Worm (Caenorhabditis elegans) whole organism, mixed stage, embryonic: ENCODE data around the gene ctsa-1.2.

ENCODE experiments used
- elt-1 ChIP-seq: sonication (generic microtip); optimal IDR thresholded peaks from 2 replicates; lab custom pipeline; 2017; ENCODE audit warnings: missing genetic modification characterization, mild to moderate bottlenecking, missing compliant biosample characterization, antibody characterized with exemption, moderate library complexity, borderline replicate concordance; ENCODE audit not compliant: insufficient read depth
- elt-3 ChIP-seq: fragments of 150-350 bp; optimal IDR thresholded peaks from 2 replicates; lab custom pipeline; 2014; ENCODE audit warnings: missing biosample characterization, missing genetic modification characterization
- hlh-1 ChIP-seq: fragments of 150-350 bp; optimal IDR thresholded peaks from 2 replicates; lab custom pipeline; 2014; ENCODE audit warnings: missing biosample characterization, missing genetic modification reagents, missing genetic modification characterization
- lin-13 ChIP-seq: fragments of 150-350 bp; optimal IDR thresholded peaks from 2 replicates; lab custom pipeline; 2014; ENCODE audit warnings: missing biosample characterization, missing genetic modification characterization
- mep-1 ChIP-seq: fragments of 150-350 bp; optimal IDR thresholded peaks from 2 replicates; lab custom pipeline; 2017; ENCODE audit warnings: missing biosample characterization, missing genetic modification reagents, missing genetic modification characterization, inconsistent platforms
- nhr-12 ChIP-seq: fragments of 150-350 bp; optimal IDR thresholded peaks from 2 replicates; lab custom pipeline; 2014; ENCODE audit warnings: missing biosample characterization, missing genetic modification characterization
- nhr-28 ChIP-seq: fragments of 150-350 bp; optimal IDR thresholded peaks from 2 replicates; lab custom pipeline; 2014; ENCODE audit warnings: missing biosample characterization, missing genetic modification characterization
- nhr-76 ChIP-seq: sonication (generic microtip); optimal IDR thresholded peaks from 2 replicates; lab custom pipeline; 2017; ENCODE audit warnings: missing biosample characterization, missing genetic modification characterization
- pha-4 ChIP-seq: fragments of 150-350 bp; optimal IDR thresholded peaks from 2 replicates; lab custom pipeline; 2018; ENCODE audit warnings: missing biosample characterization, missing genetic modification reagents, missing genetic modification characterization
- snpc-4 ChIP-seq: fragments of 150-350 bp; optimal IDR thresholded peaks from 2 replicates; lab custom pipeline; 2014; ENCODE audit warnings: missing biosample characterization, missing genetic modification characterization
- tbx-8 ChIP-seq: fragments of 200-800 bp; sonication (Bioruptor generic); optimal IDR thresholded peaks from 2 replicates; lab custom pipeline; 2018; ENCODE audit warnings: mild to moderate bottlenecking, missing genetic modification characterization, moderate library complexity, missing compliant biosample characterization
- unc-39 ChIP-seq: fragments of 150-350 bp; optimal IDR thresholded peaks from 2 replicates; lab custom pipeline; 2014; ENCODE audit warnings: missing biosample characterization, missing genetic modification characterization

DNA sequence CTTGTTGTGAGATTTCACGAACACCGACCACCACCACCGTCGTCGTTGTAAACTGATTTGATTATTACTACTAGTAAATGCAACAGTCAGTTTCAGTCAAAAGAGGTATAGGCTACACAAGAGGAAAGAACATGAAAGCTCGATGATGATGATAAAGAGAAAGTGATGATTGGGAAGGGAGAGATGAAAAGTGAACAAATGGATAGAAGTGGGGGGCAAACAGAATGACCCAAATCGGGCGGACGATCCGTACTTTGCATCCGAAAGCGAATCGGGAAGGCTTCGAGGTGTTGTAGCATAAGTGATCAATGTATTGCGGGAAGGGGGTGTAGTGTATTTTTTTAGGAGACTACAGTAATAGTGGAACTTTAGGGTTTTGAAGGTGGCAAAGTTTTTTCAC, 28.4 kb upstream of the ctsa-1.2 start:
- TF ChIP-seq nhr-12 (tag; lab: Kevin White, UChicago) (no peak), nhr-28 (tag; lab: Kevin White, UChicago) (no peak), elt-3 (tag; lab: Kevin White, UChicago) (no peak), pha-4 (no peak), nhr-76 (tag; lab: Kevin White, UChicago) (no peak), lin-13 (tag; lab: Kevin White, UChicago) (no peak), unc-39 (tag; lab: Kevin White, UChicago) (no peak), elt-1 (tag; lab: Kevin White, UChicago) (no peak), tbx-8 (no peak), mep-1 (tag; lab: Kevin White, UChicago) (no peak), hlh-1 (tag; lab: Kevin White, UChicago) (no peak), snpc-4 (tag; lab: Kevin White, UChicago) (no peak)
